Fruit fly (Drosophila melanogaster) whole organism, prepupa: ENCODE data around the gene gpp.

Experiments
- Blimp-1 ChIP-seq: fragments of 200-800 bp; sonication (Bioruptor generic); optimal IDR thresholded peaks from 3 replicates; lab custom pipeline; 2017; ENCODE audit warnings: missing biosample characterization, missing genetic modification characterization, mild to moderate bottlenecking, moderate library complexity, missing genetic modification reagents
- CG15336 ChIP-seq: fragments of 200-800 bp; sonication (Bioruptor generic); IDR thresholded peaks from 2 replicates; pipeline ENCODE4 v1.3.6; 2022; ENCODE audit warnings: missing biosample characterization, missing genetic modification characterization
- Hr39 ChIP-seq: fragments of 200-800 bp; sonication (Bioruptor generic); optimal IDR thresholded peaks from 2 replicates; lab custom pipeline; 2016; ENCODE audit warnings: missing biosample characterization, missing genetic modification characterization
- Lpt ChIP-seq: fragments of 200-800 bp; sonication (Bioruptor generic); optimal IDR thresholded peaks from 3 replicates; lab custom pipeline; 2016; ENCODE audit warnings: missing biosample characterization, missing genetic modification characterization
- cyc ChIP-seq: fragments of 200-800 bp; sonication (Bioruptor generic); optimal IDR thresholded peaks from 3 replicates; lab custom pipeline; 2016; ENCODE audit warnings: missing biosample characterization, missing genetic modification characterization
- topi ChIP-seq: fragments of 200-800 bp; sonication (Bioruptor generic); optimal IDR thresholded peaks from 3 replicates; lab custom pipeline; 2016; ENCODE audit warnings: missing biosample characterization, missing genetic modification characterization

DNA sequence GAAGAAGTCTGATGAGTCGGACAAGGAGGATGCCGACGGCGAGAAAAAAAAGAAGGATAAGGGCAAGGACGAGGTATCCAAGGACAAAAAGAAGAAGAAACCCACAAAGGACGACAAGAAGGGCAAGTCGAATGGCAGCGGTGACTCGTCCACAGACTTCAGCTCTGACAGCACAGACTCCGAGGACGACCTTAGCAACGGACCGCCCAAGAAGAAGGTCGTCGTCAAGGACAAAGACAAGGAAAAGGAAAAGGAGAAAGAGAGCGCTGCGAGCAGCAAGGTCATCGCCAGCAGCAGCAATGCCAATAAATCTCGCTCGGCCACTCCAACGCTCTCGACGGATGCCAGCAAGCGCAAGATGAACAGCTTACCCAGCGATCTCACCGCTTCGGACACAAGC is 24.9 kb upstream of the gpp start:
- TF ChIP-seq Blimp-1 (GFP tag; lab: Kevin White, UChicago) (no peak), Lpt (no peak), topi (no peak), cyc (GFP tag; lab: Kevin White, UChicago) (no peak), CG15336 (GFP tag; lab: Robert Waterston, UW) (no peak), Hr39 (GFP tag; lab: Kevin White, UChicago) (no peak)
